Fruit fly (Drosophila melanogaster): ENCODE measurements around the gene TfIIFalpha.
A peak's percentile ranks its signal among the peaks of the same experiment; 100 is the strongest.

TfIIFalpha gene

dm6 chr3R:6380129-6380528 lies at the start of gene TfIIFalpha, which contains the start of gene CG1024:
Gene TfIIFalpha, plus strand, starts transcription at chr3R:6380467.
Gene CG1024, minus strand, starts transcription at chr3R:6380328.
- TF ChIP-seq noc (tag; optimal IDR thresholded peaks at IDR 0.05) = no peak

dm6 chr3R:6334906-6335433 lies 45.3 kb upstream of the TfIIFalpha start, which contains the start of gene Osi19:
Gene Osi19, plus strand, starts transcription at chr3R:6335362.
- TF ChIP-seq noc (tag; optimal IDR thresholded peaks at IDR 0.05) = no peak

dm6 chr3R:6337397-6337796 lies 42.9 kb upstream of the TfIIFalpha start:
- no peak for TF ChIP-seq noc (tag; optimal IDR thresholded peaks at IDR 0.05)

- TF ChIP-seq noc (tag; optimal IDR thresholded peaks at IDR 0.05) = no peak
These were observed 40.5 kb upstream of the TfIIFalpha start, which contains the start of gene Osi20 for dm6 chr3R:6339795-6340194. Gene Osi20, plus strand, starts transcription at chr3R:6340095.

- TF ChIP-seq noc (tag; optimal IDR thresholded peaks at IDR 0.05) = no peak
These were observed 38.6 kb upstream of the TfIIFalpha start, which contains the start of gene CG17917 for dm6 chr3R:6341668-6342067. Gene CG17917, plus strand, starts transcription at chr3R:6341968.

dm6 chr3R:6342702-6343101 lies 37.6 kb upstream of the TfIIFalpha start, which contains the start of gene CG10298:
Gene CG10298, plus strand, starts transcription at chr3R:6343002.
- no peak for TF ChIP-seq noc (tag; optimal IDR thresholded peaks at IDR 0.05)

- no peak for TF ChIP-seq noc (tag; optimal IDR thresholded peaks at IDR 0.05)
These were observed 36.6 kb upstream of the TfIIFalpha start, which contains the start of gene CG17919 for dm6 chr3R:6343396-6344239. Gene CG17919, plus strand, starts transcription at chr3R:6344029.

- no peak for TF ChIP-seq noc (tag; optimal IDR thresholded peaks at IDR 0.05)
These were observed 34.5 kb upstream of the TfIIFalpha start, which contains the start of the genes SmD2 and CG18048 for dm6 chr3R:6345814-6346213. Gene SmD2, minus strand, starts transcription at chr3R:6345911. Gene CG18048, plus strand, starts transcription at chr3R:6346111.

- no peak for TF ChIP-seq noc (tag; optimal IDR thresholded peaks at IDR 0.05)
These were observed 31.3 kb upstream of the TfIIFalpha start, which contains the start of gene Hr83 for dm6 chr3R:6348943-6349342. Gene Hr83, plus strand, starts transcription at chr3R:6349243.

dm6 chr3R:6350755-6351154 lies 29.5 kb upstream of the TfIIFalpha start, which contains the start of gene Pak:
Gene Pak, plus strand, starts transcription at chr3R:6350896.
- TF ChIP-seq noc (tag; optimal IDR thresholded peaks at IDR 0.05) = no peak

dm6 chr3R:6351181-6351580 lies 29.1 kb upstream of the TfIIFalpha start:
- TF ChIP-seq noc (tag; optimal IDR thresholded peaks at IDR 0.05) = no peak

dm6 chr3R:6351696-6352378 lies 28.4 kb upstream of the TfIIFalpha start:
- TF ChIP-seq noc (tag; optimal IDR thresholded peaks at IDR 0.05) = peak; percentile 19

dm6 chr3R:6352436-6352835 lies 27.8 kb upstream of the TfIIFalpha start:
- no peak for TF ChIP-seq noc (tag; optimal IDR thresholded peaks at IDR 0.05)

- TF ChIP-seq noc (tag; optimal IDR thresholded peaks at IDR 0.05) = peak; percentile 15
These were observed 27.2 kb upstream of the TfIIFalpha start for dm6 chr3R:6352893-6353623.

- peak; percentile 91 for TF ChIP-seq noc (tag; optimal IDR thresholded peaks at IDR 0.05)
These were observed 26.5 kb upstream of the TfIIFalpha start for dm6 chr3R:6353624-6354352.

Measured in whole organism, larva.